Worm (Caenorhabditis elegans) whole organism, young adult: ENCODE measurements around the gene eif-1.

Experiments
- B0336.3 ChIP-seq: fragments of 200-800 bp; sonication (Bioruptor generic); IDR thresholded peaks from 2 replicates; pipeline ENCODE4 v1.3.6; 2022; ENCODE audit warnings: missing genetic modification characterization, missing compliant biosample characterization
- C06A6.2 ChIP-seq: fragments of 200-800 bp; sonication (Bioruptor generic); conservative IDR thresholded peaks from 2 replicates; pipeline ENCODE4 v1.3.6; 2022; ENCODE audit warnings: missing genetic modification characterization, missing compliant biosample characterization
- F23B12.7 ChIP-seq: sonication (generic microtip); optimal IDR thresholded peaks from 2 replicates; lab custom pipeline; 2017; ENCODE audit warnings: missing genetic modification characterization, mild to moderate bottlenecking, missing compliant biosample characterization, antibody characterized with exemption, moderate library complexity; ENCODE audit not compliant: insufficient read depth
- F39B2.1 ChIP-seq: fragments of 200-800 bp; sonication (Bioruptor generic); IDR thresholded peaks from 2 replicates; pipeline ENCODE4 v1.3.6; 2022; ENCODE audit warnings: missing genetic modification reagents, missing genetic modification characterization, missing compliant biosample characterization
- F52B5.7 ChIP-seq: sonication (generic microtip); optimal IDR thresholded peaks from 2 replicates; lab custom pipeline; 2016; ENCODE audit warnings: mild to moderate bottlenecking, missing genetic modification characterization, missing compliant biosample characterization
- F57A8.1 ChIP-seq: fragments of 200-800 bp; sonication (Bioruptor generic); optimal IDR thresholded peaks from 2 replicates; lab custom pipeline; 2018; ENCODE audit warnings: mild to moderate bottlenecking, missing genetic modification characterization, moderate library complexity, missing compliant biosample characterization
- Y53G8AR.9 ChIP-seq: fragments of 200-800 bp; sonication (Bioruptor generic); conservative IDR thresholded peaks from 2 replicates; pipeline ENCODE4 v1.3.6; 2022; ENCODE audit warnings: missing genetic modification reagents, missing genetic modification characterization, missing compliant biosample characterization
- Y56A3A.18 ChIP-seq: fragments of 200-800 bp; sonication (Bioruptor generic); IDR thresholded peaks from 2 replicates; pipeline ENCODE4 v1.3.6; 2022; ENCODE audit warnings: missing genetic modification reagents, missing genetic modification characterization, missing compliant biosample characterization
- Y95B8A.8 ChIP-seq: fragments of 200-800 bp; sonication (Bioruptor generic); IDR thresholded peaks from 2 replicates; pipeline ENCODE4 v1.3.6; 2022; ENCODE audit warnings: missing genetic modification reagents, missing genetic modification characterization, missing compliant biosample characterization
- ZK185.1 ChIP-seq: sonication (generic microtip); optimal IDR thresholded peaks from 2 replicates; lab custom pipeline; 2016; ENCODE audit warnings: mild to moderate bottlenecking, missing genetic modification characterization, missing compliant biosample characterization; ENCODE audit not compliant: poor library complexity, severe bottlenecking
- akir-1 ChIP-seq: fragments of 200-800 bp; sonication (Bioruptor generic); optimal IDR thresholded peaks from 2 replicates; lab custom pipeline; 2018; ENCODE audit warnings: mild to moderate bottlenecking, missing genetic modification characterization, moderate library complexity, missing compliant biosample characterization
- attf-3 ChIP-seq: fragments of 200-800 bp; sonication (Bioruptor generic); conservative IDR thresholded peaks from 2 replicates; pipeline ENCODE4 v1.3.6; 2022; ENCODE audit warnings: missing genetic modification reagents, missing genetic modification characterization, missing compliant biosample characterization
- attf-5 ChIP-seq: fragments of 200-800 bp; sonication (Bioruptor generic); optimal IDR thresholded peaks from 2 replicates; lab custom pipeline; 2018; ENCODE audit warnings: mild to moderate bottlenecking, missing genetic modification characterization, missing compliant biosample characterization
- bed-1 ChIP-seq: fragments of 200-800 bp; sonication (Bioruptor generic); IDR thresholded peaks from 2 replicates; pipeline ENCODE4 v1.3.6; 2022; ENCODE audit warnings: missing genetic modification reagents, missing genetic modification characterization, missing compliant biosample characterization
- bed-2 ChIP-seq: fragments of 200-800 bp; sonication (Bioruptor generic); IDR thresholded peaks from 2 replicates; pipeline ENCODE4 v1.3.6; 2022; ENCODE audit warnings: missing genetic modification reagents, missing genetic modification characterization, missing compliant biosample characterization
- ceh-100 ChIP-seq: fragments of 200-800 bp; sonication (Bioruptor generic); IDR thresholded peaks from 2 replicates; pipeline ENCODE4 v1.3.6; 2022; ENCODE audit warnings: missing genetic modification reagents, missing genetic modification characterization, missing compliant biosample characterization
- ceh-58 ChIP-seq: fragments of 200-800 bp; sonication (Bioruptor generic); IDR thresholded peaks from 2 replicates; pipeline ENCODE4 v1.3.6; 2022; ENCODE audit warnings: missing genetic modification characterization, missing compliant biosample characterization
- ceh-79 ChIP-seq: sonication (generic microtip); optimal IDR thresholded peaks from 2 replicates; lab custom pipeline; 2017; ENCODE audit warnings: mild to moderate bottlenecking, missing genetic modification characterization, missing compliant biosample characterization
- die-1 ChIP-seq: sonication (generic microtip); optimal IDR thresholded peaks from 2 replicates; lab custom pipeline; 2016; ENCODE audit warnings: missing genotype, mild to moderate bottlenecking, missing genetic modification characterization, missing compliant biosample characterization
- dpl-1 ChIP-seq: fragments of 150-350 bp; optimal IDR thresholded peaks from 2 replicates; lab custom pipeline; 2014; ENCODE audit warnings: missing biosample characterization, missing genetic modification reagents, missing genetic modification characterization
- egl-18 ChIP-seq: fragments of 200-800 bp; sonication (Bioruptor generic); IDR thresholded peaks from 2 replicates; pipeline ENCODE4 v1.3.6; 2022; ENCODE audit warnings: missing genetic modification reagents, missing genetic modification characterization, missing compliant biosample characterization
- egrh-3 ChIP-seq: fragments of 200-800 bp; sonication (Bioruptor generic); IDR thresholded peaks from 2 replicates; pipeline ENCODE4 v1.3.6; 2022; ENCODE audit warnings: missing genetic modification reagents, missing genetic modification characterization, missing compliant biosample characterization
- fkh-3 ChIP-seq: sonication (generic microtip); optimal IDR thresholded peaks from 2 replicates; lab custom pipeline; 2016; ENCODE audit warnings: mild to moderate bottlenecking, missing genetic modification characterization, missing compliant biosample characterization
- hlh-12 ChIP-seq: sonication (generic microtip); optimal IDR thresholded peaks from 2 replicates; lab custom pipeline; 2016; ENCODE audit warnings: missing genetic modification characterization, missing compliant biosample characterization
- hlh-26 ChIP-seq: fragments of 200-800 bp; sonication (Bioruptor generic); conservative IDR thresholded peaks from 2 replicates; pipeline ENCODE4 v1.3.6; 2022; ENCODE audit warnings: missing genetic modification reagents, missing genetic modification characterization, missing compliant biosample characterization
- hsf-1 ChIP-seq: fragments of 200-800 bp; sonication (Bioruptor generic); IDR thresholded peaks from 2 replicates; pipeline ENCODE4 v1.3.6; 2022; ENCODE audit warnings: missing genetic modification reagents, missing genetic modification characterization, missing compliant biosample characterization
- let-526 ChIP-seq: fragments of 200-800 bp; sonication (Bioruptor generic); IDR thresholded peaks from 2 replicates; pipeline ENCODE4 v1.3.6; 2022; ENCODE audit warnings: missing genetic modification reagents, missing genetic modification characterization, missing compliant biosample characterization
- lir-1 ChIP-seq: fragments of 200-800 bp; sonication (Bioruptor generic); conservative IDR thresholded peaks from 2 replicates; pipeline ENCODE4 v1.3.6; 2022; ENCODE audit warnings: missing genetic modification reagents, missing genetic modification characterization, missing compliant biosample characterization
- madf-8 ChIP-seq: fragments of 200-800 bp; sonication (Bioruptor generic); conservative IDR thresholded peaks from 2 replicates; pipeline ENCODE4 v1.3.6; 2022; ENCODE audit warnings: missing genetic modification reagents, missing genetic modification characterization, missing compliant biosample characterization
- nhr-27 ChIP-seq: fragments of 200-800 bp; sonication (Bioruptor generic); optimal IDR thresholded peaks from 2 replicates; lab custom pipeline; 2018; ENCODE audit warnings: mild to moderate bottlenecking, missing genetic modification characterization, moderate library complexity, missing compliant biosample characterization
- nhr-80 ChIP-seq: sonication (generic microtip); optimal IDR thresholded peaks from 2 replicates; lab custom pipeline; 2016; ENCODE audit warnings: missing genetic modification characterization, missing compliant biosample characterization
- nhr-90 ChIP-seq: sonication (generic microtip); optimal IDR thresholded peaks from 2 replicates; lab custom pipeline; 2016; ENCODE audit warnings: missing genotype, mild to moderate bottlenecking, missing genetic modification characterization, missing compliant biosample characterization
- snpc-1.1 ChIP-seq: sonication (generic microtip); optimal IDR thresholded peaks from 2 replicates; lab custom pipeline; 2017; ENCODE audit warnings: missing genetic modification characterization, mild to moderate bottlenecking, missing compliant biosample characterization, antibody characterized with exemption, moderate library complexity, missing genotype, missing genetic modification reagents; ENCODE audit not compliant: insufficient read depth
- snpc-1.3 ChIP-seq: sonication (generic microtip); optimal IDR thresholded peaks from 2 replicates; lab custom pipeline; 2017; ENCODE audit warnings: missing genetic modification characterization, mild to moderate bottlenecking, missing compliant biosample characterization, antibody characterized with exemption, moderate library complexity, missing genotype, missing genetic modification reagents; ENCODE audit not compliant: insufficient read depth
- snpc-3.4 ChIP-seq: sonication (generic microtip); optimal IDR thresholded peaks from 2 replicates; lab custom pipeline; 2017; ENCODE audit warnings: missing genetic modification characterization, mild to moderate bottlenecking, missing compliant biosample characterization, antibody characterized with exemption, moderate library complexity, missing genotype, missing genetic modification reagents
- snpc-4 ChIP-seq, 5 experiments: fragments of 150-350 bp in 1 of 5; sonication (generic microtip) in 4 of 5; optimal IDR thresholded peaks; 2 replicates each; lab custom pipeline; 2014 to 2018; ENCODE audit warnings: missing genetic modification characterization in 5 of 5, missing biosample characterization in 3 of 5, antibody characterized with exemption in 2 of 5, mild to moderate bottlenecking in 2 of 5, missing compliant biosample characterization in 2 of 5, missing genotype in 2 of 5, moderate library complexity in 2 of 5, missing genetic modification reagents in 1 of 5
- xnd-1 ChIP-seq: sonication (generic microtip); optimal IDR thresholded peaks from 2 replicates; lab custom pipeline; 2016; ENCODE audit warnings: missing genotype, missing genetic modification reagents, missing genetic modification characterization, missing compliant biosample characterization
- zim-3 ChIP-seq: sonication (generic microtip); optimal IDR thresholded peaks from 2 replicates; lab custom pipeline; 2017; ENCODE audit warnings: mild to moderate bottlenecking, missing genetic modification characterization, moderate library complexity, missing compliant biosample characterization

The eif-1 gene

DNA sequence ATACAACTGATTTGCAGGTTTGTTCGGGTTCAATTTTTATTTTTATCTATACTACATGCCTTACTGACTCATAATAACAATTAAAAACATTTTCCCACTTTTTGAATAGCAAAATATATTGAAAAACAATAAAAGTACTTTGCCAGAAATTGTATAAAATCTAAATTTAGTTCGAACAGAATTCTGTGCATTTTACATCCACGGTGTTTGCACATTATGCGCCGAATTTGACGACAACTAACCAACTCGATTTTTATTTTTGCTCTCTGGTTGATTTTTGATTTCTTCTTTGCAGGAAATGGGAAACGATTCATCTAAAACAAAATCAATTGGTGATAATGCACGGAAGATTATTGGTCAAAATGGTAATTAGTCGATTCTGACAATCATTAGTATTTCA, 46.6 kb downstream of the eif-1 start:
- peak; percentile 23 for TF ChIP-seq ZK185.1 (tag; lab: Kevin White, UChicago)
- no peak for TF ChIP-seq nhr-27 (tag; lab: Kevin White, UChicago)

DNA sequence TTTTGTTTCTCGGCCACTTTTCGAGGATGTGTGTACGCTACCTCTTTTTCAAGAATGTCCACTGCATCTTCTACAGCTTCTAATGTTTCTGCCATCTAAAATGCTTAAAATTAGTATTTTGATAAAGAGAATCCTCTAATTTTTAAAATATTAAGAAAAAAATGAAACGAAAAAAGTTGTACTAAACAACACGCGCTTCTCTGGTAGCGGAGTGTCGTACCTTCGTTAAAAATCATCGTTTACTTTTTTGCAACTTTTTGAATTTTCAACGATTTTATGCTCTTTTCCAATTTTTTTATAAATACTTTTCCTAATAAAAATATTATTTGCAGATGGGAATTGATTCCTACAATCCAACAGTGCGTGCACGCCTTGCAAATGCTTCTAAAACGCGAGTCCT, 47.7 kb downstream of the eif-1 start, which contains the start of the genes gldi-11 and ZK546.2:
Gene gldi-11, minus strand, starts transcription at position 95 of the 400 bp plus-strand sequence.
Gene ZK546.2, plus strand, starts transcription at position 333 of the 400 bp plus-strand sequence.
- TF ChIP-seq egrh-3 (GFP tag; lab: Robert Waterston, UW): no peak
- no peak for TF ChIP-seq dpl-1 (GFP tag; lab: Kevin White, UChicago)
- peak; percentile 82 for TF ChIP-seq attf-3 (GFP tag; lab: Robert Waterston, UW)

DNA sequence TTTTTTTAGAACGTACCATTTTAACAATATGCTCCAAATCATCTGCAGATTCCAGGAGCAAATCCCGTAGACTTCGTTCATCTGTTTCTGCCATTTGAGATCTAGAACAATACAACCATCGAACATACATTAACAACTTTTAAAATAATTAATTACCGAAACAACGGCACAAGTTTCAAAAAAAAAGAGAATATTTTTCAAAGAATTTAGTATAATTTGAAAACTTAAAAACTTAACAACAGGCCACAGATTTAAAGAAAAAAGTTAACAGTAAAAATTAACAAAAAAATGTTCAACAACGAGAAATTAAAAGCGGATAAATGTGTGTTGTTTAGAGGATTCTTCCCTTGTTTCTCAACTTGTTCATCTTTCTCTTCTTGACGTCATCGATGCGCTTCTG, 49.5 kb downstream of the eif-1 start, which contains the start of gene mdt-4:
Gene mdt-4, minus strand, starts transcription at position 101 of the 400 bp plus-strand sequence.
- TF ChIP-seq Y95B8A.8 (GFP tag; lab: Robert Waterston, UW): no peak

DNA sequence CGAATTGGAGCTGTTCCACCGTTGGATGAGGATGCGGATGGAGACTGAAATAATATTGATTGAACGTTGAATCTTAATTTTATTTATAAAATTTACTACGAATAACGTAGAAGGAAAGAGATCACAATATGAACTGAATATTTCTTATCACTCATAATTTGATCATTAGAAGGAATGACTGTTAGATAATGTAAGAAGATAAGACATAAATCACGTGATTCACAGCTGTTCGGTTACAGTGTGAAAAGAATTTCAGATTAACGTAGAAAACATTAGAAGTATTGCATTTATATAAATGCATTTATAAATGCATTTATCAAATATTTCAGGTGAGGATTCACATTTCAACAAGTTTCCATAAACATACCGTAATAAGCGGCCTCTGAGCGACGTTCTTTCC, 50.6 kb downstream of the eif-1 start:
- TF ChIP-seq nhr-80 (tag; lab: Kevin White, UChicago): peak; percentile 21
- TF ChIP-seq lir-1: no peak
- TF ChIP-seq bed-2: no peak

DNA sequence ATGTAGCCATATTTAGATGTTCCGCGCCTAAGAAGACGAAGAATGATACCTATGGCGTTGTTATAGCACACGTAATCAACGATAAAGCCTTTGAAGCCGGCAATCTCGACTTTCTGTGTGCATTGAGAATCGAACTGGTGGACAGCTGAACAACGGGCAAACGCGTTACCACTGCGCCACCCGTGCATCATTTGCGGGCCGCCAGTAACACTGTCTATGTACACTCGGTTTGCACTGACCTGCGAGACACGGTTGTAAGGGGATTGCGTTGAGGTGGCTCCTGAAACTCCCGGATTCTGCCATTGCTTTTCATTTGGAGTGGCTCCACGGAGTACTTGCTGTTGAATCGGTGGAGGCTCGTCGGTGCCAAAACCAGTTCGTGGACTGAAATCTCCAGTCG, 51.0 kb downstream of the eif-1 start:
- TF ChIP-seq Y56A3A.18 (GFP tag; lab: Robert Waterston, UW): peak; percentile 66; the same call in 1 of the 2 replicates
- TF ChIP-seq nhr-90 (tag; lab: Kevin White, UChicago): peak; percentile 83
- TF ChIP-seq F39B2.1 (GFP tag; lab: Robert Waterston, UW): no peak
- TF ChIP-seq snpc-1.3 (tag; lab: Kevin White, UChicago): peak; percentile 42
- 0 out of 2 replicates have a peak, but pooled peaks have one; percentile 38 for TF ChIP-seq bed-1 (GFP tag; lab: Robert Waterston, UW)
- TF ChIP-seq Y53G8AR.9 (GFP tag; lab: Robert Waterston, UW): peak; percentile 81
- peak; percentile 61 for TF ChIP-seq zim-3 (tag; lab: Kevin White, UChicago)
- peak; percentile 64 for TF ChIP-seq snpc-4 (GFP tag; optimal IDR thresholded peaks at IDR 0.05; lab: Kevin White, UChicago)
- TF ChIP-seq snpc-4 (tag; optimal IDR thresholded peaks at IDR 0.05; lab: Kevin White, UChicago): peak in 3 of 4 experiments; percentile 24 to 56 (median 29)
- peak; percentile 32; the same call in 1 of the 2 replicates for TF ChIP-seq hsf-1 (GFP tag; lab: Robert Waterston, UW)
- peak; percentile 91 for TF ChIP-seq F52B5.7 (tag; lab: Kevin White, UChicago)
- no peak for TF ChIP-seq hlh-12 (tag; lab: Kevin White, UChicago)
- no peak; the same call in 1 of the 2 replicates for TF ChIP-seq C06A6.2 (GFP tag; lab: Robert Waterston, UW)
- TF ChIP-seq ceh-79 (tag; lab: Kevin White, UChicago): peak; percentile 33
- peak; percentile 74; the same call in 1 of the 2 replicates for TF ChIP-seq let-526 (GFP tag; lab: Robert Waterston, UW)
- peak; percentile 33; the same call in 1 of the 2 replicates for TF ChIP-seq ceh-100
- peak; percentile 78 for TF ChIP-seq fkh-3 (tag; lab: Kevin White, UChicago)
- TF ChIP-seq hlh-26 (GFP tag; lab: Robert Waterston, UW): no peak
- TF ChIP-seq akir-1 (GFP tag; lab: Kevin White, UChicago): no peak
- no peak for TF ChIP-seq snpc-3.4 (tag; lab: Kevin White, UChicago)
- no peak for TF ChIP-seq xnd-1 (tag; lab: Kevin White, UChicago)
- peak; percentile 38 for TF ChIP-seq F23B12.7 (tag; lab: Kevin White, UChicago)
- no peak for TF ChIP-seq madf-8 (GFP tag; lab: Robert Waterston, UW)
- peak; percentile 51 for TF ChIP-seq attf-5 (GFP tag; lab: Kevin White, UChicago)
- TF ChIP-seq attf-3 (GFP tag; lab: Robert Waterston, UW): 0 out of 2 replicates have a peak, but pooled peaks have one; percentile 12
- 0 out of 2 replicates have a peak, but pooled peaks have one; percentile 56 for TF ChIP-seq ceh-58
- no peak for TF ChIP-seq F57A8.1 (GFP tag; lab: Kevin White, UChicago)
- peak; percentile 82 for TF ChIP-seq ZK185.1 (tag; lab: Kevin White, UChicago)
- no peak for TF ChIP-seq egl-18 (GFP tag; lab: Robert Waterston, UW)
- TF ChIP-seq snpc-1.1 (tag; lab: Kevin White, UChicago): no peak
- TF ChIP-seq Y95B8A.8 (GFP tag; lab: Robert Waterston, UW): peak; percentile 67
- peak; percentile 60 for TF ChIP-seq B0336.3 (GFP tag; lab: Robert Waterston, UW)
- peak; percentile 64 for TF ChIP-seq die-1 (tag; lab: Kevin White, UChicago)
